Fruit fly (Drosophila melanogaster) whole organism, prepupa: Measurements from ENCODE around the gene Sp7.

Source experiments
- Ets96B ChIP-seq: fragments of 200-800 bp; optimal IDR thresholded peaks from 2 replicates; lab custom pipeline; 2019; ENCODE audit warnings: missing biosample characterization, mild to moderate bottlenecking, missing genetic modification characterization, moderate library complexity
- Gug ChIP-seq: fragments of 200-800 bp; sonication (Bioruptor generic); IDR thresholded peaks from 2 replicates; pipeline ENCODE4 v1.3.6; 2022; ENCODE audit warnings: missing biosample characterization, missing genetic modification characterization
- achi ChIP-seq: fragments of 200-800 bp; sonication (Bioruptor generic); optimal IDR thresholded peaks from 3 replicates; lab custom pipeline; 2016; ENCODE audit warnings: missing biosample characterization, missing genetic modification characterization

DNA sequence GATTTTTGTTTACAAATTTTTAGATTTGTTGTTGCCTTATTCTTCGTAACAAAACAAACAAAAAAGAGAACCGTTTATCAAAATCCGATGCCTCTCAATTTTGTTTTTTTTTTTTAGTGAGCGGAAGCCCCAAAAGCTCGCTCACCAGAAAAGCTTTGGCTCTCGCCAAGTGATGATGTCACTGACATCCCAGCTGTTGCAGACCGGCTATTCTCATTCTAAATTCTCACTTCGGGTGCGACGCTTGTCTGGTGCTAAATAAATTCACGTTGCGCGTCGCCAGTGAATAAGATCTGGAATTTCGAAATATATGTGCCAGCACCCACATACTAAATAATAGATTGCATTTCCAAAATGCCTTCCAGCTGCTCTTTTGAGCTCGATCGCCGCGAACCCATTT is 34.3 kb downstream of the Sp7 start, which contains the start of gene CG2641:
- TF ChIP-seq Gug (GFP tag; lab: Robert Waterston, UW): no peak
- no peak for TF ChIP-seq Ets96B (tag; lab: Kevin White, UChicago)
- TF ChIP-seq achi (GFP tag; lab: Kevin White, UChicago): peak; percentile 24
